Worm (Caenorhabditis elegans) whole organism, L4 larva: ENCODE measurements around the gene F56C4.1.
A peak's percentile ranks its signal among the peaks of the same experiment; 100 is the strongest.

Experiments used
- D1046.2 ChIP-seq: fragments of 200-800 bp; sonication (Bioruptor generic); IDR thresholded peaks from 2 replicates; pipeline ENCODE4 v1.3.6; 2022; ENCODE audit warnings: missing genetic modification characterization, missing compliant biosample characterization
- F37D6.2 ChIP-seq: sonication (generic microtip); optimal IDR thresholded peaks from 2 replicates; lab custom pipeline; 2016; ENCODE audit warnings: mild to moderate bottlenecking, missing genetic modification characterization, missing compliant biosample characterization
- R02D3.7 ChIP-seq: fragments of 150-350 bp; sonication (generic microtip); optimal IDR thresholded peaks from 3 replicates; lab custom pipeline; 2014; ENCODE audit warnings: missing biosample characterization, missing genetic modification characterization
- T20F7.1 ChIP-seq: fragments of 200-800 bp; sonication (Bioruptor generic); optimal IDR thresholded peaks from 2 replicates; lab custom pipeline; 2018; ENCODE audit warnings: mild to moderate bottlenecking, missing genetic modification characterization, missing compliant biosample characterization
- T26A8.4 ChIP-seq: fragments of 200-800 bp; sonication (Bioruptor generic); IDR thresholded peaks from 2 replicates; pipeline ENCODE4 v1.3.6; 2022; ENCODE audit warnings: missing genetic modification characterization, missing compliant biosample characterization
- ZK546.5 ChIP-seq, 2 experiments: sonication (generic microtip); optimal IDR thresholded peaks; 2 replicates each; lab custom pipeline; 2017; ENCODE audit warnings: missing biosample characterization in 2 of 2, missing genetic modification characterization in 2 of 2
- aha-1 ChIP-seq: fragments of 150-350 bp; peaks from one replicate; lab custom pipeline; 2014; ENCODE audit warnings: missing biosample characterization, missing genetic modification characterization
- ceh-44 ChIP-seq: fragments of 200-800 bp; sonication (Bioruptor generic); IDR thresholded peaks from 2 replicates; pipeline ENCODE4 v1.3.6; 2022; ENCODE audit warnings: missing genetic modification reagents, missing genetic modification characterization, missing compliant biosample characterization
- ces-1 ChIP-seq: fragments of 150-350 bp; sonication (generic microtip); optimal IDR thresholded peaks from 4 replicates; lab custom pipeline; 2014; ENCODE audit warnings: missing biosample characterization, missing genetic modification reagents, missing genetic modification characterization
- daf-16 ChIP-seq, 3 experiments: sonication (generic microtip); optimal IDR thresholded peaks; 2 replicates each; lab custom pipeline; 2016 to 2017; ENCODE audit warnings: missing genetic modification characterization in 3 of 3, missing genetic modification reagents in 3 of 3, mild to moderate bottlenecking in 2 of 3, missing compliant biosample characterization in 2 of 3, missing biosample characterization in 1 of 3, moderate library complexity in 1 of 3
- dmd-6 ChIP-seq: fragments of 200-800 bp; sonication (Bioruptor generic); IDR thresholded peaks from 2 replicates; pipeline ENCODE4 v1.3.6; 2022; ENCODE audit warnings: missing genetic modification reagents, missing genetic modification characterization, missing compliant biosample characterization
- dmd-9 ChIP-seq: fragments of 200-800 bp; sonication (Bioruptor generic); IDR thresholded peaks from 2 replicates; pipeline ENCODE4 v1.3.6; 2022; ENCODE audit warnings: missing genetic modification reagents, missing genetic modification characterization, missing compliant biosample characterization
- jun-1 ChIP-seq: fragments of 150-350 bp; optimal IDR thresholded peaks from 2 replicates; lab custom pipeline; 2014; ENCODE audit warnings: missing biosample characterization, missing genetic modification reagents, missing genetic modification characterization
- lin-13 ChIP-seq: fragments of 150-350 bp; optimal IDR thresholded peaks from 2 replicates; lab custom pipeline; 2014; ENCODE audit warnings: missing biosample characterization, missing genetic modification reagents, missing genetic modification characterization
- lin-29 ChIP-seq: fragments of 200-800 bp; sonication (Bioruptor generic); IDR thresholded peaks from 2 replicates; pipeline ENCODE4 v1.3.6; 2022; ENCODE audit warnings: missing genetic modification reagents, missing genetic modification characterization, missing compliant biosample characterization
- lsy-2 ChIP-seq, 2 experiments: fragments of 150-350 bp in 1 of 2; sonication (generic microtip) in 1 of 2; optimal IDR thresholded peaks; 2 replicates each; lab custom pipeline; 2014 to 2017; ENCODE audit warnings: missing biosample characterization in 2 of 2, missing genetic modification characterization in 2 of 2
- madf-9 ChIP-seq: fragments of 200-800 bp; sonication (Bioruptor generic); conservative IDR thresholded peaks from 2 replicates; pipeline ENCODE4 v1.3.6; 2022; ENCODE audit warnings: missing genetic modification reagents, missing genetic modification characterization, missing compliant biosample characterization
- mdl-1 ChIP-seq, 2 experiments: fragments of 150-350 bp in 1 of 2; sonication (generic microtip) in 1 of 2; optimal IDR thresholded peaks; 2 replicates each; lab custom pipeline; 2014 to 2017; ENCODE audit warnings: missing biosample characterization in 2 of 2, missing genetic modification characterization in 2 of 2
- mdt-29 ChIP-seq: fragments of 200-800 bp; sonication (Bioruptor generic); IDR thresholded peaks from 2 replicates; pipeline ENCODE4 v1.3.6; 2022; ENCODE audit warnings: missing genetic modification reagents, missing genetic modification characterization, missing compliant biosample characterization
- nhr-102 ChIP-seq: sonication (generic microtip); optimal IDR thresholded peaks from 2 replicates; lab custom pipeline; 2016; ENCODE audit warnings: mild to moderate bottlenecking, missing genetic modification characterization, moderate library complexity, missing compliant biosample characterization
- nhr-28 ChIP-seq: fragments of 150-350 bp; optimal IDR thresholded peaks from 2 replicates; lab custom pipeline; 2014; ENCODE audit warnings: missing biosample characterization, missing genetic modification characterization
- nhr-42 ChIP-seq: fragments of 200-800 bp; sonication (Bioruptor generic); IDR thresholded peaks from 2 replicates; pipeline ENCODE4 v1.3.6; 2022; ENCODE audit warnings: missing genetic modification characterization, missing compliant biosample characterization
- nhr-6 ChIP-seq: fragments of 150-350 bp; optimal IDR thresholded peaks from 2 replicates; lab custom pipeline; 2014; ENCODE audit warnings: missing biosample characterization, missing genetic modification characterization
- nhr-76 ChIP-seq: fragments of 150-350 bp; optimal IDR thresholded peaks from 2 replicates; lab custom pipeline; 2014; ENCODE audit warnings: missing biosample characterization, missing genetic modification characterization
- pqm-1 ChIP-seq: sonication (generic microtip); optimal IDR thresholded peaks from 2 replicates; lab custom pipeline; 2017; ENCODE audit warnings: missing biosample characterization, missing genetic modification characterization
- set-16 ChIP-seq: fragments of 200-800 bp; sonication (Bioruptor generic); IDR thresholded peaks from 2 replicates; pipeline ENCODE4 v1.3.6; 2022; ENCODE audit warnings: missing genetic modification reagents, missing genetic modification characterization, missing compliant biosample characterization
- skn-1 ChIP-seq: fragments of 150-350 bp; optimal IDR thresholded peaks from 2 replicates; lab custom pipeline; 2014; ENCODE audit warnings: missing biosample characterization, missing genetic modification characterization
- snpc-4 ChIP-seq: fragments of 150-350 bp; optimal IDR thresholded peaks from 2 replicates; lab custom pipeline; 2014; ENCODE audit warnings: missing biosample characterization, missing genetic modification characterization
- tra-1 ChIP-seq: fragments of 200-800 bp; sonication (Bioruptor generic); IDR thresholded peaks from 2 replicates; pipeline ENCODE4 v1.3.6; 2022; ENCODE audit warnings: missing genetic modification reagents, missing genetic modification characterization, missing compliant biosample characterization
- unc-130 ChIP-seq: sonication (generic microtip); optimal IDR thresholded peaks from 2 replicates; lab custom pipeline; 2016; ENCODE audit warnings: missing genetic modification reagents, missing genetic modification characterization, missing compliant biosample characterization
- unc-62 ChIP-seq, 3 experiments: fragments of 150-350 bp in 1 of 3; sonication (generic microtip); optimal IDR thresholded peaks in 2 of 3; peaks in 1 of 3; 1 replicate in 1 of 3; 2 replicates in 2 of 3; lab custom pipeline; 2014 to 2017; ENCODE audit warnings: missing biosample characterization in 3 of 3, missing genetic modification characterization in 3 of 3, missing genetic modification reagents in 3 of 3, missing genotype in 1 of 3
- vab-7 ChIP-seq: fragments of 200-800 bp; sonication (Bioruptor generic); IDR thresholded peaks from 2 replicates; pipeline ENCODE4 v1.3.6; 2022; ENCODE audit warnings: missing genetic modification reagents, missing genetic modification characterization, missing compliant biosample characterization
- ztf-11 ChIP-seq: fragments of 150-350 bp; optimal IDR thresholded peaks from 2 replicates; lab custom pipeline; 2014; ENCODE audit warnings: missing biosample characterization, missing genetic modification characterization

The F56C4.1 gene

ce11 chrIV:10606575-10607080 lies 30.1 kb upstream of the F56C4.1 start, which contains the start of gene R09H10.3:
R09H10.3 (plus strand) TSS chrIV:10607030.
- TF ChIP-seq jun-1 (no peak), nhr-28 (tag; lab: Kevin White, UChicago) (peak; percentile 14), madf-9 (GFP tag; lab: Robert Waterston, UW) (no peak), aha-1 (peak; percentile 45), ceh-44 (no peak), vab-7 (GFP tag; lab: Robert Waterston, UW) (no peak), daf-16 (GFP tag; optimal IDR thresholded peaks at IDR 0.05; lab: Kevin White, UChicago) (no peak), daf-16 (tag; optimal IDR thresholded peaks at IDR 0.05; lab: Kevin White, UChicago) (peak; percentile 86), mdl-1 (tag; optimal IDR thresholded peaks at IDR 0.05; lab: Kevin White, UChicago) (peak in 1 of 2 experiments; percentile 21), lsy-2 (tag; optimal IDR thresholded peaks at IDR 0.05; lab: Kevin White, UChicago) (no peak), F37D6.2 (tag; lab: Kevin White, UChicago) (no peak)

DNA sequence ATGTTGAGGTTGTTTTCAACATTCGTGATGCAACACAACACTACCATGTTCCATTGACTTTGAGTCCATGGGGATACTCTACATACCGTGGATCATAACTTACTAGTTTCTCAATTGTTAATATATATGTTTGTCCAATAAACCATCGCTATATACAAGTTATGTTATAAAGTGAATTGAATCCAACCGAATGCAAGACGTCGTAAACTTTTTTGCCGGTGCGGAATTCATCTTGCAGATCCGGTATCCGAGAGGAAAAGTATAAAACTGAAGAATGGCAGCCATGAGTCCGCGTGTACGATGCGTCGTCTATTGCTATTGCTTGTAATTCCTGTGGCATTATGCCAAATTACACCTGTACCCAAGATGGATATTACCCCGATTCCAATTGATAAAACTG lies 28.5 kb upstream of the F56C4.1 start, which contains the start of gene R09H10.6:
Gene R09H10.6, plus strand, starts transcription at position 301 of the 400 bp plus-strand sequence.
- TF ChIP-seq unc-130 (GFP tag; lab: Kevin White, UChicago) (no peak), T20F7.1 (GFP tag; lab: Kevin White, UChicago) (no peak), tra-1 (no peak), nhr-42 (no peak), nhr-6 (tag; lab: Kevin White, UChicago) (no peak), unc-62 (GFP tag; optimal IDR thresholded peaks at IDR 0.05 in 1 of 2; lab: Kevin White, UChicago) (peak in 1 of 2 experiments; percentile 63), unc-62 (tag; optimal IDR thresholded peaks at IDR 0.05; lab: Kevin White, UChicago) (no peak), T26A8.4 (GFP tag; lab: Robert Waterston, UW) (no peak)
- TF ChIP-seq, all 104 proteins: peak for 1

ce11 chrIV:10609920-10610319 lies 26.8 kb upstream of the F56C4.1 start:
- TF ChIP-seq dmd-6 = peak; percentile 11; the same call in 1 of the 2 replicates
- TF ChIP-seq unc-62 (GFP tag; optimal IDR thresholded peaks at IDR 0.05 in 1 of 2; lab: Kevin White, UChicago) = no peak
- TF ChIP-seq unc-62 (tag; optimal IDR thresholded peaks at IDR 0.05; lab: Kevin White, UChicago) = no peak
- peak; percentile 39 for TF ChIP-seq nhr-76
- peak; percentile 48 for TF ChIP-seq nhr-28 (tag; lab: Kevin White, UChicago)

DNA sequence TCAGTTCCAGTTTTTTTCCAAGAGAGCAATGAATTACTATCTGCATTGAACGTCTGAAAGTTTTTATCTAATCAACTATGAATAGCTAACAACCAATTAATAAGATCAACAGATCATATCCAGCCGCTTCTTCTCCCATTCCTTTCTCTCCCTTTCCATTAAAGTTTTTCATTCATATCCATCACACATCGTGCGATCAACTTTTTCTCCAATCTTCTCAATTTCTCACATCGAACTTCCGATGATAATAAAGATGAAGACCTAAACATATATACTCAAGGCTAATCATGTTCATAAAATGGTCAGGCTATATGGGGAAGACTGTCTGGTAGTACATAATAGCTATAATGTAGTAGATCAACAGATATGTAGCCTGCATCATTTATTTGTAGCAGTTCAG lies 24.5 kb upstream of the F56C4.1 start:
- TF ChIP-seq snpc-4 (tag; lab: Kevin White, UChicago) (no peak), lin-13 (no peak), R02D3.7 (tag; lab: Kevin White, UChicago) (no peak), lin-29 (GFP tag; lab: Robert Waterston, UW) (no peak), vab-7 (GFP tag; lab: Robert Waterston, UW) (no peak), ces-1 (no peak), ZK546.5 (tag; optimal IDR thresholded peaks at IDR 0.05; lab: Kevin White, UChicago) (no peak), ztf-11 (tag; lab: Kevin White, UChicago) (no peak), skn-1 (tag; lab: Kevin White, UChicago) (no peak), pqm-1 (no peak), set-16 (GFP tag; lab: Robert Waterston, UW) (no peak), dmd-9 (GFP tag; lab: Robert Waterston, UW) (no peak), mdt-29 (GFP tag; lab: Robert Waterston, UW) (no peak), D1046.2 (GFP tag; lab: Robert Waterston, UW) (no peak), nhr-28 (tag; lab: Kevin White, UChicago) (no peak), nhr-102 (tag; lab: Kevin White, UChicago) (no peak)
